Fruit fly (Drosophila melanogaster) whole organism, prepupa: ENCODE data around the gene CG31926.
A peak's percentile ranks its signal among the peaks of the same experiment; 100 is the strongest.

Experiments used
- CG10669 ChIP-seq: fragments of 200-800 bp; sonication (Bioruptor generic); optimal IDR thresholded peaks from 3 replicates; lab custom pipeline; 2018; ENCODE audit warnings: missing biosample characterization, mild to moderate bottlenecking, missing genetic modification characterization, moderate library complexity
- CG11762 ChIP-seq: fragments of 200-800 bp; sonication (Bioruptor generic); optimal IDR thresholded peaks from 3 replicates; lab custom pipeline; 2016; ENCODE audit warnings: missing biosample characterization, missing genetic modification characterization; ENCODE audit not compliant: insufficient read depth
- CG16779 ChIP-seq: fragments of 200-800 bp; sonication (Bioruptor generic); optimal IDR thresholded peaks from 3 replicates; lab custom pipeline; 2017; ENCODE audit warnings: missing biosample characterization, mild to moderate bottlenecking, missing genetic modification characterization
- CG6792 ChIP-seq: fragments of 200-800 bp; sonication (Bioruptor generic); optimal IDR thresholded peaks from 3 replicates; lab custom pipeline; 2016; ENCODE audit warnings: missing biosample characterization, missing genetic modification characterization
- CG7368 ChIP-seq: fragments of 200-800 bp; sonication (Bioruptor generic); optimal IDR thresholded peaks from 3 replicates; lab custom pipeline; 2016; ENCODE audit warnings: missing biosample characterization, missing genetic modification characterization
- Lpt ChIP-seq: fragments of 200-800 bp; sonication (Bioruptor generic); optimal IDR thresholded peaks from 3 replicates; lab custom pipeline; 2016; ENCODE audit warnings: missing biosample characterization, missing genetic modification characterization
- Met ChIP-seq: fragments of 200-800 bp; sonication (Bioruptor generic); optimal IDR thresholded peaks from 3 replicates; lab custom pipeline; 2016; ENCODE audit warnings: missing biosample characterization, missing genetic modification characterization
- Sox15 ChIP-seq: fragments of 200-800 bp; sonication (Bioruptor generic); optimal IDR thresholded peaks from 3 replicates; lab custom pipeline; 2016; ENCODE audit warnings: missing biosample characterization, missing genetic modification characterization
- pdm3 ChIP-seq: fragments of 200-800 bp; sonication (Bioruptor generic); optimal IDR thresholded peaks from 3 replicates; lab custom pipeline; 2016; ENCODE audit warnings: missing biosample characterization, missing genetic modification characterization
- spab ChIP-seq: fragments of 200-800 bp; sonication (Bioruptor generic); optimal IDR thresholded peaks from 2 replicates; lab custom pipeline; 2017; ENCODE audit warnings: missing biosample characterization, mild to moderate bottlenecking, missing genetic modification characterization, missing genetic modification reagents
- vri ChIP-seq: fragments of 200-800 bp; sonication (Bioruptor generic); optimal IDR thresholded peaks from 3 replicates; lab custom pipeline; 2016; ENCODE audit warnings: missing biosample characterization, mild to moderate bottlenecking, missing genetic modification characterization

dm6 chr2L:1470772-1471171, 24.5 kb upstream of the CG31926 start:
- peak; percentile 81 for TF ChIP-seq CG10669 (GFP tag; lab: Kevin White, UChicago)
- peak; percentile 77 for TF ChIP-seq pdm3
- peak; percentile 58 for TF ChIP-seq Sox15 (GFP tag; lab: Kevin White, UChicago)
- TF ChIP-seq CG6792 (GFP tag; lab: Kevin White, UChicago), result peak; percentile 83
- TF ChIP-seq CG16779 (tag; lab: Kevin White, UChicago), result peak; percentile 24
- peak; percentile 57 for TF ChIP-seq vri (GFP tag; lab: Kevin White, UChicago)
- peak; percentile 78 for TF ChIP-seq spab (GFP tag; lab: Kevin White, UChicago)
- TF ChIP-seq Met (GFP tag; lab: Kevin White, UChicago), result peak; percentile 84
- TF ChIP-seq Lpt (GFP tag; lab: Kevin White, UChicago), result peak; percentile 9
- TF ChIP-seq CG7368 (GFP tag; lab: Kevin White, UChicago), result peak; percentile 82
- peak; percentile 67 for TF ChIP-seq CG11762
